Worm (Caenorhabditis elegans) whole organism, young adult: ENCODE data around the gene gpx-5.

ENCODE experiments used
- C17E4.6 ChIP-seq: fragments of 200-800 bp; sonication (Bioruptor generic); IDR thresholded peaks from 2 replicates; pipeline ENCODE4 v1.3.6; 2022; ENCODE audit warnings: missing genetic modification reagents, missing genetic modification characterization, missing compliant biosample characterization
- F10E7.11 ChIP-seq: sonication (generic microtip); optimal IDR thresholded peaks from 2 replicates; lab custom pipeline; 2017; ENCODE audit warnings: mild to moderate bottlenecking, missing genetic modification characterization, moderate library complexity, missing compliant biosample characterization
- Y53G8AR.9 ChIP-seq: fragments of 200-800 bp; sonication (Bioruptor generic); conservative IDR thresholded peaks from 2 replicates; pipeline ENCODE4 v1.3.6; 2022; ENCODE audit warnings: missing genetic modification reagents, missing genetic modification characterization, missing compliant biosample characterization
- ceh-40 ChIP-seq: fragments of 200-800 bp; sonication (Bioruptor generic); IDR thresholded peaks from 2 replicates; pipeline ENCODE4 v1.3.6; 2022; ENCODE audit warnings: missing genetic modification characterization, missing compliant biosample characterization
- him-1 ChIP-seq: sonication (generic microtip); optimal IDR thresholded peaks from 2 replicates; lab custom pipeline; 2016; ENCODE audit warnings: missing genotype, missing genetic modification reagents, missing genetic modification characterization, missing compliant biosample characterization
- madf-6 ChIP-seq: fragments of 200-800 bp; sonication (Bioruptor generic); IDR thresholded peaks from 2 replicates; pipeline ENCODE4 v1.3.6; 2022; ENCODE audit warnings: missing genetic modification reagents, missing genetic modification characterization, missing compliant biosample characterization
- nfyb-1 ChIP-seq: fragments of 200-800 bp; sonication (Bioruptor generic); IDR thresholded peaks from 2 replicates; pipeline ENCODE4 v1.3.6; 2022; ENCODE audit warnings: missing genetic modification reagents, missing genetic modification characterization, missing compliant biosample characterization

DNA sequence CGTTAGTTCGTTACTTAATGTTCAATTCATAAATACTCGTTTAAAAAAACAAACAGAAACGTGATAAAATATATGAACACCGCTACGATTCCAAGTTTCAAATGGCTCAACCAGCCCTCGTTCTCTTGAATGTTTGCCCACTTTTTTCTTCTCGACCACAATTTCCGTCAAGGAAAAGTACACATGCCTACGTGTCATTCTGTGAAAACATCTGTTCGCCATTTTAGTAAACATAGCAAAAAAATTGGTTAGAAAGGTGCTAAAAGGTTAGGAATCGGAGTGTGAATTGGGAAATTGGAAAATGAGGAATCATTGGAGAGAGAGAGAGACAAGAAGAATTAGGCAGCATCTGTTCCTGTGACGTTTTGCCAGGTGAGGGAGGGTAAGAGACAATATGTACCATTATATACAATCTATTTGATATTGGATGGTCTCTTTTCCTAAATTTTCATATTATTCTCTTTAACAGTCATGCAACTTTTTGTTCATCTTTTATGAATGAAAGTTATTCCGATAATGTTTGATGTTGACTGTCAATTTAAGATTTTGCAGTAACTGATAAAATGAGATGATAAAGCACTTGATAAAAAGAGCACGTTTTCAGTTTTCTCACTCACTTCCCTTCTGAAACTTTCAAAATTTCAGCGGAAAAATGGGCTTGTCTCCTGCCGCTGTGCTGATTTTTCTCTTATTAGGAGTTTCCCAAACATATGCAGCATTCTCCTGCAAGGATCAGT lies 45.0 kb upstream of the gpx-5 start, which contains the start of gene nuc-1:
- no peak for TF ChIP-seq F10E7.11 (tag; lab: Kevin White, UChicago)
- no peak for TF ChIP-seq Y53G8AR.9 (GFP tag; lab: Robert Waterston, UW)
- TF ChIP-seq C17E4.6 (GFP tag; lab: Robert Waterston, UW): no peak
- TF ChIP-seq him-1: no peak
- TF ChIP-seq nfyb-1 (GFP tag; lab: Robert Waterston, UW): no peak
- TF ChIP-seq ceh-40 (GFP tag; lab: Robert Waterston, UW): no peak
- no peak for TF ChIP-seq madf-6 (GFP tag; lab: Robert Waterston, UW)
